Worm (Caenorhabditis elegans): Measurements from ENCODE around the gene fbxa-171.

DNA sequence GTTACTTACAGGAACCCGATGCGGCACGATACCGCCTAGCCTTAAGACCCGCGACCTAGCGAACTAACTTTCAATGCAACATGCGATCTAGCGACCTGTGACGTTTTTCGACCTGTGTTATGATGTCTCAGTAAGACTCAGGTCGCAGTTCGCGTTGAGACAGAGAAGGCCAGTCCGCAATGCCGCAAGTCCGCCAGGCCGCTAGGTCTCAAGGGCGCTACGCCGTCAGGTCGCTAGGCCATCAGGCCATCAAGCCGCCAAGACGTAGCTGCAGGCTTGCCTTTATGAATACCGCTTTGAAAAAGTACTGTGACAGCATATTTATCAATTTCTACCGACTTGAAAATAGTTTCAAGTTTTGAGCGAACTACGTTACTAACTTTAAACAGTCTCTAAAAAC lies 29.9 kb upstream of the fbxa-171 start:
- TF ChIP-seq attf-3 (GFP tag; conservative IDR thresholded peaks at IDR 0.05) (no peak), ama-1 (optimal IDR thresholded peaks at IDR 0.05) (no peak), ama-1 (GFP tag; optimal IDR thresholded peaks at IDR 0.05) (no peak), F49E8.2 (tag; optimal IDR thresholded peaks at IDR 0.05; ENCODE audit: insufficient read depth) (no peak), nfya-1 (tag; optimal IDR thresholded peaks at IDR 0.05; ENCODE audit: borderline replicate concordance, insufficient read depth) (no peak), nfyb-1 (GFP tag; IDR thresholded peaks at IDR 0.05) (no peak), ceh-79 (tag; optimal IDR thresholded peaks at IDR 0.05) (no peak)
